Worm (Caenorhabditis elegans) whole organism, L2 larva: ENCODE results near the gene Y48A6B.14.

ENCODE experiments used
- aly-2 ChIP-seq: fragments of 150-350 bp; optimal IDR thresholded peaks from 2 replicates; lab custom pipeline; 2014; ENCODE audit warnings: missing biosample characterization, missing genetic modification characterization
- ceh-16 ChIP-seq: fragments of 150-350 bp; optimal IDR thresholded peaks from 2 replicates; lab custom pipeline; 2014; ENCODE audit warnings: missing biosample characterization, missing genetic modification characterization
- fos-1 ChIP-seq: fragments of 150-350 bp; optimal IDR thresholded peaks from 2 replicates; lab custom pipeline; 2014; ENCODE audit warnings: missing biosample characterization, missing genetic modification characterization
- nhr-23 ChIP-seq: fragments of 150-350 bp; optimal IDR thresholded peaks from 2 replicates; lab custom pipeline; 2014; ENCODE audit warnings: missing biosample characterization, missing genetic modification reagents, missing genetic modification characterization
- sem-4 ChIP-seq: fragments of 150-350 bp; optimal IDR thresholded peaks from 2 replicates; lab custom pipeline; 2014; ENCODE audit warnings: missing biosample characterization, missing genetic modification reagents, missing genetic modification characterization
- skn-1 ChIP-seq: sonication (generic microtip); optimal IDR thresholded peaks from 2 replicates; lab custom pipeline; 2017; ENCODE audit warnings: missing biosample characterization, missing genetic modification characterization

DNA sequence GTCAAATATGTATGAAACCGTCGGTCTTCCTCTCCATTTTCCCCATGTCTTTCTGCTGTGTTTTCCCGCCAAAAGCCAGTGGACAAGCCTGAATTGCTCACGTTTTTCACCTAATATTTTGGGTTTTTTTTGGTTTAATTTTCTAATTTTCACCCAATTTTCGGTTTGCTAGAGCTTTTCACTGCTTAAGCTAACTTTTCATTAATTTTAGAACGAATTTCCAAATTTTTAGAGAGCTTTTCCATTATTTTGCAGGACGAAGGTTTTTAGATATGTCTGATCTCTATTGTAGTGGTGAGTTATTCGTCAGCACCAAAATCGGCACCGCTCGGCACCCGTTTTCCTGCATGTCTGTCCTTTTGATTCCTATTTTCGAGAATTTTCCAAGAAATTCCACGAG lies 22.2 kb downstream of the Y48A6B.14 start:
- TF ChIP-seq skn-1 (tag; lab: Kevin White, UChicago) (no peak), ceh-16 (tag; lab: Kevin White, UChicago) (no peak), sem-4 (tag; lab: Kevin White, UChicago) (no peak), nhr-23 (tag; lab: Kevin White, UChicago) (no peak), aly-2 (tag; lab: Kevin White, UChicago) (no peak), fos-1 (tag; lab: Kevin White, UChicago) (no peak)
